Fruit fly (Drosophila melanogaster) whole organism: ENCODE data around the gene CG43094.

Experiments
- EcR ChIP-seq, 2 experiments: fragments of >200 bp; optimal IDR thresholded peaks; 2 replicates each; lab custom pipeline; 2017; ENCODE audit warnings: missing biosample characterization in 2 of 2, missing genetic modification characterization in 2 of 2, missing genetic modification reagents in 2 of 2
- pan ChIP-seq: fragments of >200 bp; optimal IDR thresholded peaks from 2 replicates; lab custom pipeline; 2017
- psq ChIP-seq: fragments of >200 bp; optimal IDR thresholded peaks from 2 replicates; lab custom pipeline; 2017
- usp ChIP-seq: fragments of >200 bp; optimal IDR thresholded peaks from 2 replicates; lab custom pipeline; 2017; ENCODE audit warnings: missing biosample characterization, missing genetic modification characterization, mixed read lengths

dm6 chr3R:22748956-22749355, 21.8 kb downstream of the CG43094 start, which contains the start of gene CG31139:
- TF ChIP-seq EcR (GFP tag; optimal IDR thresholded peaks at IDR 0.05; lab: Kevin White, UChicago) (no peak), psq (lab: Kevin White, UChicago) (no peak), pan (lab: Kevin White, UChicago) (no peak), usp (no peak)
